Fruit fly (Drosophila melanogaster) whole organism, embryonic: ENCODE data around the gene CG9483.

Experiments
- ATbp ChIP-seq: fragments of 200-800 bp; sonication (Bioruptor generic); optimal IDR thresholded peaks from 2 replicates; lab custom pipeline; 2017; ENCODE audit warnings: missing biosample characterization, mild to moderate bottlenecking, missing genetic modification characterization, missing genetic modification reagents
- Atf6 ChIP-seq: fragments of 200-800 bp; sonication (Bioruptor generic); IDR thresholded peaks from 2 replicates; pipeline ENCODE4 v1.3.6; 2022; ENCODE audit warnings: missing biosample characterization, missing genetic modification characterization
- B-H2 ChIP-seq: fragments of 200-800 bp; sonication (Bioruptor generic); optimal IDR thresholded peaks from 2 replicates; lab custom pipeline; 2018; ENCODE audit warnings: missing biosample characterization, mild to moderate bottlenecking, missing genetic modification characterization
- CG1024 ChIP-seq: fragments of 200-800 bp; sonication (Bioruptor generic); IDR thresholded peaks from 2 replicates; pipeline ENCODE4 v1.3.6; 2022; ENCODE audit warnings: missing biosample characterization, missing genetic modification characterization
- CG11247 ChIP-seq: fragments of 200-800 bp; sonication (Bioruptor generic); IDR thresholded peaks from 2 replicates; pipeline ENCODE4 v1.3.6; 2022; ENCODE audit warnings: missing biosample characterization, missing genetic modification characterization
- CG12104 ChIP-seq: fragments of 200-800 bp; sonication (Bioruptor generic); optimal IDR thresholded peaks from 3 replicates; lab custom pipeline; 2016; ENCODE audit warnings: missing biosample characterization, missing genetic modification characterization
- CG12219 ChIP-seq: fragments of 200-800 bp; sonication (Bioruptor generic); optimal IDR thresholded peaks from 3 replicates; lab custom pipeline; 2018; ENCODE audit warnings: missing biosample characterization, mild to moderate bottlenecking, missing genetic modification characterization
- CG12391 ChIP-seq: fragments of 200-800 bp; sonication (Bioruptor generic); optimal IDR thresholded peaks from 3 replicates; lab custom pipeline; 2018; ENCODE audit warnings: missing biosample characterization, mild to moderate bottlenecking, missing genetic modification characterization, moderate library complexity
- CG12769 ChIP-seq: fragments of 200-800 bp; sonication (Bioruptor generic); optimal IDR thresholded peaks from 2 replicates; lab custom pipeline; 2019; ENCODE audit warnings: missing biosample characterization, mild to moderate bottlenecking, missing genetic modification characterization, moderate library complexity
- CG12942 ChIP-seq: fragments of 200-800 bp; sonication (Bioruptor generic); optimal IDR thresholded peaks from 3 replicates; lab custom pipeline; 2016; ENCODE audit warnings: missing biosample characterization, missing genetic modification characterization
- CG14014 ChIP-seq: fragments of 200-800 bp; sonication (Bioruptor generic); IDR thresholded peaks from 2 replicates; pipeline ENCODE4 v1.3.6; 2022; ENCODE audit warnings: missing biosample characterization, missing genetic modification characterization
- CG14050 ChIP-seq: fragments of 200-800 bp; sonication (Bioruptor generic); IDR thresholded peaks from 3 replicates; pipeline ENCODE4 v1.3.6; 2022; ENCODE audit warnings: missing biosample characterization, missing genetic modification characterization
- CG14860 ChIP-seq: fragments of 200-800 bp; sonication (Bioruptor generic); IDR thresholded peaks from 3 replicates; pipeline ENCODE4 v1.3.6; 2022; ENCODE audit warnings: missing biosample characterization, missing genetic modification characterization; ENCODE audit not compliant: partially characterized antibody
- CG15269 ChIP-seq: fragments of 200-800 bp; sonication (Bioruptor generic); optimal IDR thresholded peaks from 2 replicates; lab custom pipeline; 2018; ENCODE audit warnings: missing biosample characterization, mild to moderate bottlenecking, missing genetic modification characterization, moderate library complexity
- CG1603 ChIP-seq: fragments of 200-800 bp; sonication (Bioruptor generic); optimal IDR thresholded peaks from 2 replicates; lab custom pipeline; 2019; ENCODE audit warnings: missing biosample characterization, mild to moderate bottlenecking, missing genetic modification characterization, moderate library complexity
- CG17361 ChIP-seq: fragments of 200-800 bp; sonication (Bioruptor generic); IDR thresholded peaks from 3 replicates; pipeline ENCODE4 v1.3.6; 2022; ENCODE audit warnings: missing biosample characterization, missing genetic modification characterization
- CG18599 ChIP-seq: fragments of 200-800 bp; sonication (Bioruptor generic); optimal IDR thresholded peaks from 3 replicates; lab custom pipeline; 2017; ENCODE audit warnings: missing biosample characterization, missing genetic modification characterization, mild to moderate bottlenecking, moderate library complexity, missing genetic modification reagents
- CG31441 ChIP-seq: fragments of 200-800 bp; sonication (Bioruptor generic); IDR thresholded peaks from 2 replicates; pipeline ENCODE4 v1.3.6; 2022; ENCODE audit warnings: missing biosample characterization, missing genetic modification characterization
- CG6175 ChIP-seq: fragments of 200-800 bp; sonication (Bioruptor generic); IDR thresholded peaks from 3 replicates; pipeline ENCODE4 v1.3.6; 2022; ENCODE audit warnings: missing biosample characterization, missing genetic modification characterization
- CG6254 ChIP-seq: fragments of 200-800 bp; sonication (Bioruptor generic); optimal IDR thresholded peaks from 3 replicates; lab custom pipeline; 2017; ENCODE audit warnings: mild to moderate bottlenecking, missing biosample characterization, missing genetic modification reagents, missing genetic modification characterization
- CG7271 ChIP-seq: fragments of 200-800 bp; sonication (Bioruptor generic); optimal IDR thresholded peaks from 2 replicates; lab custom pipeline; 2018; ENCODE audit warnings: missing biosample characterization, mild to moderate bottlenecking, missing genetic modification characterization, moderate library complexity
- CG7928 ChIP-seq: fragments of 200-800 bp; sonication (Bioruptor generic); optimal IDR thresholded peaks from 2 replicates; lab custom pipeline; 2017; ENCODE audit warnings: missing biosample characterization, mild to moderate bottlenecking, missing genetic modification characterization
- CG8359 ChIP-seq: fragments of 200-800 bp; sonication (Bioruptor generic); optimal IDR thresholded peaks from 2 replicates; lab custom pipeline; 2017; ENCODE audit warnings: missing biosample characterization, mild to moderate bottlenecking, missing genetic modification characterization, borderline replicate concordance
- CG9817 ChIP-seq: fragments of 200-800 bp; sonication (Bioruptor generic); optimal IDR thresholded peaks from 2 replicates; lab custom pipeline; 2018; ENCODE audit warnings: missing biosample characterization, mild to moderate bottlenecking, missing genetic modification characterization, moderate library complexity
- Deaf1 ChIP-seq: fragments of 200-800 bp; optimal IDR thresholded peaks from 3 replicates; lab custom pipeline; 2019; ENCODE audit warnings: missing biosample characterization, mild to moderate bottlenecking, missing genetic modification characterization, moderate library complexity
- Dip3 ChIP-seq: fragments of 200-800 bp; sonication (Bioruptor generic); optimal IDR thresholded peaks from 3 replicates; lab custom pipeline; 2016; ENCODE audit warnings: missing biosample characterization, missing genetic modification characterization
- Drgx ChIP-seq: fragments of 200-800 bp; sonication (Bioruptor generic); IDR thresholded peaks from 2 replicates; pipeline ENCODE4 v1.3.6; 2022; ENCODE audit warnings: missing biosample characterization, missing genetic modification characterization
- H15 ChIP-seq: fragments of 200-800 bp; sonication (Bioruptor generic); IDR thresholded peaks from 3 replicates; pipeline ENCODE4 v1.3.6; 2022; ENCODE audit warnings: missing biosample characterization, missing genetic modification characterization
- HLH4C ChIP-seq: fragments of 200-800 bp; sonication (Bioruptor generic); IDR thresholded peaks from 3 replicates; pipeline ENCODE4 v1.3.6; 2022; ENCODE audit warnings: missing biosample characterization, missing genetic modification characterization; ENCODE audit not compliant: partially characterized antibody
- Hey ChIP-seq: fragments of 200-800 bp; sonication (Bioruptor generic); optimal IDR thresholded peaks from 3 replicates; lab custom pipeline; 2018; ENCODE audit warnings: missing biosample characterization, mild to moderate bottlenecking, missing genetic modification characterization
- Myb ChIP-seq: fragments of 200-800 bp; sonication (Bioruptor generic); optimal IDR thresholded peaks from 2 replicates; lab custom pipeline; 2016; ENCODE audit warnings: missing biosample characterization, missing genetic modification characterization
- Oaz ChIP-seq: fragments of 200-800 bp; sonication (Bioruptor generic); IDR thresholded peaks from 2 replicates; pipeline ENCODE4 v1.3.6; 2022; ENCODE audit warnings: missing biosample characterization, missing genetic modification characterization
- Rfx ChIP-seq: fragments of 200-800 bp; sonication (Bioruptor generic); IDR thresholded peaks from 2 replicates; pipeline ENCODE4 v1.3.6; 2022; ENCODE audit warnings: missing biosample characterization, missing genetic modification characterization
- Six4 ChIP-seq: fragments of 200-800 bp; sonication (Bioruptor generic); optimal IDR thresholded peaks from 2 replicates; lab custom pipeline; 2016; ENCODE audit warnings: missing biosample characterization, missing genetic modification characterization
- Trl ChIP-seq, 3 experiments: fragments of >200 bp in 2 of 3; fragments of 200-800 bp in 1 of 3; sonication (Bioruptor generic) in 1 of 3; optimal IDR thresholded peaks; 2 replicates in 1 of 3; 3 replicates in 2 of 3; lab custom pipeline; 2016 to 2017; ENCODE audit warnings: missing biosample characterization in 1 of 3, missing genetic modification characterization in 1 of 3
- Usf ChIP-seq: fragments of 200-800 bp; sonication (Bioruptor generic); optimal IDR thresholded peaks from 2 replicates; lab custom pipeline; 2017; ENCODE audit warnings: missing genotype, missing biosample characterization, missing genetic modification characterization
- YL-1 ChIP-seq: fragments of 200-800 bp; sonication (Bioruptor generic); optimal IDR thresholded peaks from 3 replicates; lab custom pipeline; 2017; ENCODE audit warnings: missing biosample characterization, mild to moderate bottlenecking, missing genetic modification characterization
- dmrt99B ChIP-seq: fragments of 200-800 bp; sonication (Bioruptor generic); optimal IDR thresholded peaks from 2 replicates; lab custom pipeline; 2018; ENCODE audit warnings: missing biosample characterization, mild to moderate bottlenecking, missing genetic modification characterization, moderate library complexity
- ind ChIP-seq: fragments of 200-800 bp; sonication (Bioruptor generic); optimal IDR thresholded peaks from 3 replicates; lab custom pipeline; 2016; ENCODE audit warnings: missing biosample characterization, missing genetic modification characterization
- ken ChIP-seq: fragments of 200-800 bp; sonication (Bioruptor generic); IDR thresholded peaks from 3 replicates; pipeline ENCODE4 v1.3.6; 2022; ENCODE audit warnings: missing biosample characterization, missing genetic modification characterization
- lola ChIP-seq, 3 experiments: fragments of >200 bp in 2 of 3; fragments of 200-800 bp in 1 of 3; sonication (Bioruptor generic) in 1 of 3; optimal IDR thresholded peaks; 2 replicates each; lab custom pipeline; 2017 to 2019; ENCODE audit warnings: missing biosample characterization in 3 of 3, missing genetic modification characterization in 3 of 3, mild to moderate bottlenecking in 1 of 3, moderate library complexity in 1 of 3
- nerfin-2 ChIP-seq: fragments of 200-800 bp; sonication (Bioruptor generic); IDR thresholded peaks from 2 replicates; pipeline ENCODE4 v1.3.6; 2022; ENCODE audit warnings: missing biosample characterization, missing genetic modification characterization; ENCODE audit not compliant: partially characterized antibody
- pb ChIP-seq: fragments of 200-800 bp; sonication (Bioruptor generic); optimal IDR thresholded peaks from 3 replicates; lab custom pipeline; 2016; ENCODE audit warnings: missing biosample characterization, missing genetic modification characterization
- salm ChIP-seq: fragments of 200-800 bp; sonication (Bioruptor generic); optimal IDR thresholded peaks from 2 replicates; lab custom pipeline; 2018; ENCODE audit warnings: missing biosample characterization, mild to moderate bottlenecking, missing genetic modification characterization
- schlank ChIP-seq: fragments of 200-800 bp; sonication (Bioruptor generic); optimal IDR thresholded peaks from 2 replicates; lab custom pipeline; 2018; ENCODE audit warnings: missing biosample characterization, mild to moderate bottlenecking, missing genetic modification characterization
- sens-2 ChIP-seq: fragments of 200-800 bp; sonication (Bioruptor generic); IDR thresholded peaks from 2 replicates; pipeline ENCODE4 v1.3.6; 2022; ENCODE audit warnings: missing biosample characterization, missing genetic modification characterization
- tgo ChIP-seq: fragments of 200-800 bp; sonication (Bioruptor generic); IDR thresholded peaks from 3 replicates; pipeline ENCODE4 v1.3.6; 2022; ENCODE audit warnings: missing biosample characterization, missing genetic modification characterization
- zfh1 ChIP-seq: fragments of 200-800 bp; sonication (Bioruptor generic); IDR thresholded peaks from 3 replicates; pipeline ENCODE4 v1.3.6; 2022; ENCODE audit warnings: missing biosample characterization, missing genetic modification characterization
- zfh2 ChIP-seq: fragments of 200-800 bp; sonication (Bioruptor generic); optimal IDR thresholded peaks from 2 replicates; lab custom pipeline; 2016; ENCODE audit warnings: missing biosample characterization, missing genetic modification characterization

The CG9483 gene

dm6 chr2L:8845931-8846330 lies 20.6 kb upstream of the CG9483 start (continued):
- TF ChIP-seq tgo (GFP tag; lab: Robert Waterston, UW) (peak; percentile 34; the same call in 1 of the 3 replicates), Usf (peak; percentile 47), Oaz (GFP tag; lab: Robert Waterston, UW) (no peak), schlank (tag; lab: Kevin White, UChicago) (peak; percentile 87), CG14860 (GFP tag; lab: Robert Waterston, UW) (no peak), CG12942 (GFP tag; lab: Kevin White, UChicago) (peak; percentile 81), lola (GFP tag; optimal IDR thresholded peaks at IDR 0.05; lab: Kevin White, UChicago) (peak in 1 of 3 experiments; percentile 63), CG12391 (tag; lab: Kevin White, UChicago) (peak; percentile 71), ken (GFP tag; lab: Robert Waterston, UW) (0 out of 3 replicates have a peak, but pooled peaks have one; percentile 42), zfh1 (GFP tag; lab: Robert Waterston, UW) (peak; percentile 91), zfh2 (peak; percentile 61), CG7928 (peak; percentile 35), Hey (tag; lab: Kevin White, UChicago) (peak; percentile 71), Deaf1 (tag; lab: Kevin White, UChicago) (no peak), salm (tag; lab: Kevin White, UChicago) (peak; percentile 80), CG15269 (no peak), HLH4C (no peak), Rfx (GFP tag; lab: Robert Waterston, UW) (peak; percentile 52; the same call in 1 of the 2 replicates), B-H2 (GFP tag; lab: Kevin White, UChicago) (peak; percentile 49), Six4 (GFP tag; lab: Kevin White, UChicago) (peak; percentile 56), CG6254 (GFP tag; lab: Kevin White, UChicago) (peak; percentile 55), CG1603 (tag; lab: Kevin White, UChicago) (peak; percentile 91), Trl (optimal IDR thresholded peaks at IDR 0.05; lab: Kevin White, UChicago) (no peak), Trl (GFP tag; optimal IDR thresholded peaks at IDR 0.05; lab: Kevin White, UChicago) (peak; percentile 85), Atf6 (GFP tag; lab: Robert Waterston, UW) (peak; percentile 71; the same call in 1 of the 2 replicates), CG9817 (tag; lab: Kevin White, UChicago) (peak; percentile 67), CG1024 (peak; percentile 74), CG12769 (tag; lab: Kevin White, UChicago) (peak; percentile 83), pb (GFP tag; lab: Kevin White, UChicago) (peak; percentile 31), CG12104 (peak; percentile 50), CG31441 (GFP tag; lab: Robert Waterston, UW) (peak; percentile 43; the same call in 1 of the 2 replicates), CG12219 (peak; percentile 35), YL-1 (peak; percentile 95), ind (GFP tag; lab: Kevin White, UChicago) (no peak), H15 (GFP tag; lab: Robert Waterston, UW) (0 out of 3 replicates have a peak, but pooled peaks have one; percentile 36), CG18599 (GFP tag; lab: Kevin White, UChicago) (peak; percentile 86), sens-2 (peak; percentile 57; the same call in 1 of the 2 replicates), Myb (GFP tag; lab: Kevin White, UChicago) (peak; percentile 68), CG7271 (peak; percentile 94), CG14050 (GFP tag; lab: Robert Waterston, UW) (peak; percentile 28; the same call in 1 of the 3 replicates), Drgx (GFP tag; lab: Robert Waterston, UW) (no peak), dmrt99B (peak; percentile 30), CG8359 (GFP tag; lab: Kevin White, UChicago) (peak; percentile 67), ATbp (GFP tag; lab: Kevin White, UChicago) (peak; percentile 94), CG11247 (peak; percentile 79), nerfin-2 (no peak), CG14014 (peak; percentile 51; the same call in 1 of the 2 replicates), Dip3 (GFP tag; lab: Kevin White, UChicago) (peak; percentile 56), CG6175 (GFP tag; lab: Robert Waterston, UW) (no peak), CG17361 (peak; percentile 48; the same call in 1 of the 3 replicates)
